Fruit fly (Drosophila melanogaster) Kc167 (cell line): ENCODE data around the gene TwdlJ.

ENCODE experiments used
- psq ChIP-seq: fragments of >200 bp; optimal IDR thresholded peaks from 2 replicates; lab custom pipeline; 2017; ENCODE audit warnings: missing external identifiers
- ttk ChIP-seq: sonication (Bioruptor generic); optimal IDR thresholded peaks from 2 replicates; lab custom pipeline; 2017; ENCODE audit warnings: missing external identifiers

DNA sequence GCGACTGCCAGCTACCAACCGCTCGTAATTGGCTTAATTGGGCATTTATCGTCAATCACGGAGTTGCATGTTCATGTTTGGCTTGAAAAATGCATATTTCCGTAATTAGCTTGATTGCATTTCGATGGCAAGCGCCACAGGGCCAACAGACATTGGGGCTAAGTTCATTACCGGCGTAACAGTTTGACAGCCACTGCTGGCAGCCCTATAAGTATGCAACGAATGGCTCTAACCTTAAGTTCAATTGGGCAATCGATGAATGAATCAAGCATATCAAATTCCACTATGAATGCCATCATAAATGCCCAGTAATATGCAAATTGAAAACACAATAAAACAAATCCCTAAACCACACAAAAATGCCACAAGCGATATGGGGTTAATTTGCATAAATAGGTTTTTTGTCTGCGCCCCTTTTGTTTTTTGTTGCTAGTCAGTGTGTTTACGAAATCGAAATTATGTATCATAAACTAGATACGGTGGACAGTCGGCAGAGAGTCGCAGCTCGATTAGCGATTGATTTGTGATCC lies 25.8 kb downstream of the TwdlJ start:
- TF ChIP-seq psq (lab: Kevin White, UChicago), result no peak
- TF ChIP-seq ttk (lab: Kevin White, UChicago), result no peak
